Worm (Caenorhabditis elegans) whole organism, L1 larva: ENCODE results near the gene Y62H9A.8.

ENCODE experiments used
- F16B12.6 ChIP-seq: fragments of 150-350 bp; optimal IDR thresholded peaks from 2 replicates; lab custom pipeline; 2014; ENCODE audit warnings: missing biosample characterization, missing genetic modification characterization
- aha-1 ChIP-seq: fragments of 150-350 bp; optimal IDR thresholded peaks from 2 replicates; lab custom pipeline; 2014; ENCODE audit warnings: missing biosample characterization, missing genetic modification characterization
- alr-1 ChIP-seq: fragments of 200-800 bp; sonication (Bioruptor generic); optimal IDR thresholded peaks from 2 replicates; lab custom pipeline; 2018; ENCODE audit warnings: borderline replicate concordance, mild to moderate bottlenecking, missing genetic modification characterization, missing compliant biosample characterization
- blmp-1 ChIP-seq: fragments of 150-350 bp; optimal IDR thresholded peaks from 2 replicates; lab custom pipeline; 2014; ENCODE audit warnings: missing biosample characterization, missing genetic modification characterization
- ceh-8 ChIP-seq: fragments of 200-800 bp; sonication (Bioruptor generic); optimal IDR thresholded peaks from 2 replicates; lab custom pipeline; 2018; ENCODE audit warnings: mild to moderate bottlenecking, missing genetic modification characterization, moderate library complexity, missing compliant biosample characterization
- ceh-88 ChIP-seq: fragments of 200-800 bp; sonication (Bioruptor generic); IDR thresholded peaks from 2 replicates; pipeline ENCODE4 v1.3.6; 2022; ENCODE audit warnings: missing genetic modification characterization, missing compliant biosample characterization
- ceh-90 ChIP-seq: sonication (generic microtip); optimal IDR thresholded peaks from 2 replicates; lab custom pipeline; 2016; ENCODE audit warnings: missing genetic modification characterization, missing compliant biosample characterization
- dsc-1 ChIP-seq: sonication (generic microtip); optimal IDR thresholded peaks from 2 replicates; lab custom pipeline; 2016; ENCODE audit warnings: mild to moderate bottlenecking, missing genetic modification characterization, missing compliant biosample characterization
- efl-3 ChIP-seq: fragments of 200-800 bp; sonication (Bioruptor generic); optimal IDR thresholded peaks from 2 replicates; lab custom pipeline; 2018; ENCODE audit warnings: mild to moderate bottlenecking, missing genetic modification characterization, missing compliant biosample characterization
- elt-3 ChIP-seq, 6 experiments: fragments of 150-350 bp in 1 of 6; sonication (generic microtip); optimal IDR thresholded peaks; 2 replicates each; lab custom pipeline; 2017 to 2018; ENCODE audit warnings: missing biosample characterization in 6 of 6, missing genetic modification characterization in 6 of 6, inconsistent platforms in 1 of 6
- ets-5 ChIP-seq: fragments of 200-800 bp; sonication (Bioruptor generic); IDR thresholded peaks from 2 replicates; pipeline ENCODE4 v1.3.6; 2022; ENCODE audit warnings: missing genetic modification characterization, missing compliant biosample characterization
- fkh-8 ChIP-seq: sonication (generic microtip); optimal IDR thresholded peaks from 2 replicates; lab custom pipeline; 2016; ENCODE audit warnings: mild to moderate bottlenecking, missing genetic modification characterization, missing compliant biosample characterization
- hlh-4 ChIP-seq: sonication (generic microtip); optimal IDR thresholded peaks from 2 replicates; lab custom pipeline; 2016; ENCODE audit warnings: mild to moderate bottlenecking, missing genetic modification characterization, missing compliant biosample characterization
- isw-1 ChIP-seq: fragments of 200-800 bp; sonication (Bioruptor generic); IDR thresholded peaks from 2 replicates; pipeline ENCODE4 v1.3.6; 2022; ENCODE audit warnings: missing genetic modification characterization, missing compliant biosample characterization
- lin-13 ChIP-seq: fragments of 150-350 bp; optimal IDR thresholded peaks from 2 replicates; lab custom pipeline; 2014; ENCODE audit warnings: missing biosample characterization, missing genetic modification reagents, missing genetic modification characterization
- lin-14 ChIP-seq: fragments of 200-800 bp; sonication (Bioruptor generic); optimal IDR thresholded peaks from 2 replicates; lab custom pipeline; 2018; ENCODE audit warnings: mild to moderate bottlenecking, missing genetic modification characterization, moderate library complexity, missing compliant biosample characterization
- lin-15B ChIP-seq: fragments of 150-350 bp; sonication (generic microtip); optimal IDR thresholded peaks from 3 replicates; lab custom pipeline; 2014; ENCODE audit warnings: missing biosample characterization, missing genetic modification characterization
- lsy-2 ChIP-seq, 2 experiments: fragments of 150-350 bp; optimal IDR thresholded peaks; 2 replicates each; lab custom pipeline; 2014; ENCODE audit warnings: missing biosample characterization in 2 of 2, missing genetic modification characterization in 2 of 2
- mab-9 ChIP-seq: fragments of 200-800 bp; sonication (Bioruptor generic); IDR thresholded peaks from 2 replicates; pipeline ENCODE4 v1.3.6; 2022; ENCODE audit warnings: missing genetic modification reagents, missing genetic modification characterization, missing compliant biosample characterization
- mep-1 ChIP-seq: fragments of 150-350 bp; optimal IDR thresholded peaks from 2 replicates; lab custom pipeline; 2014; ENCODE audit warnings: missing biosample characterization, missing genetic modification characterization
- nhr-19 ChIP-seq: fragments of 200-800 bp; sonication (Bioruptor generic); conservative IDR thresholded peaks from 2 replicates; pipeline ENCODE4 v1.3.6; 2022; ENCODE audit warnings: missing genetic modification characterization, missing compliant biosample characterization
- nhr-28 ChIP-seq: fragments of 150-350 bp; optimal IDR thresholded peaks from 2 replicates; lab custom pipeline; 2014; ENCODE audit warnings: missing biosample characterization, missing genetic modification characterization
- nhr-76 ChIP-seq: sonication (generic microtip); optimal IDR thresholded peaks from 2 replicates; lab custom pipeline; 2017; ENCODE audit warnings: missing biosample characterization, missing genetic modification characterization
- nhr-84 ChIP-seq: sonication (generic microtip); optimal IDR thresholded peaks from 2 replicates; lab custom pipeline; 2017; ENCODE audit warnings: missing biosample characterization, missing genetic modification characterization
- nhr-85 ChIP-seq: sonication (generic microtip); peaks from one replicate; lab custom pipeline; 2016; ENCODE audit warnings: missing genetic modification characterization, inconsistent platforms, missing compliant biosample characterization
- pag-3 ChIP-seq: sonication (generic microtip); optimal IDR thresholded peaks from 2 replicates; lab custom pipeline; 2017; ENCODE audit warnings: missing genetic modification characterization, mild to moderate bottlenecking, missing compliant biosample characterization, antibody characterized with exemption, borderline replicate concordance; ENCODE audit not compliant: insufficient read depth
- pax-3 ChIP-seq: fragments of 200-800 bp; sonication (Bioruptor generic); optimal IDR thresholded peaks from 2 replicates; lab custom pipeline; 2018; ENCODE audit warnings: mild to moderate bottlenecking, missing genetic modification characterization, moderate library complexity, missing compliant biosample characterization
- rnt-1 ChIP-seq: sonication (generic microtip); optimal IDR thresholded peaks from 2 replicates; lab custom pipeline; 2016; ENCODE audit warnings: mild to moderate bottlenecking, missing genetic modification characterization, moderate library complexity, missing compliant biosample characterization
- snu-23 ChIP-seq: sonication (generic microtip); optimal IDR thresholded peaks from 2 replicates; lab custom pipeline; 2016; ENCODE audit warnings: missing genetic modification characterization, missing compliant biosample characterization
- sox-4 ChIP-seq: sonication (generic microtip); optimal IDR thresholded peaks from 2 replicates; lab custom pipeline; 2016; ENCODE audit warnings: missing genetic modification characterization, missing compliant biosample characterization
- tbx-2 ChIP-seq: sonication (generic microtip); optimal IDR thresholded peaks from 2 replicates; lab custom pipeline; 2016; ENCODE audit warnings: missing genetic modification characterization, missing compliant biosample characterization
- unc-30 ChIP-seq: sonication (generic microtip); optimal IDR thresholded peaks from 2 replicates; lab custom pipeline; 2017; ENCODE audit warnings: missing biosample characterization, missing genetic modification characterization
- unc-62 ChIP-seq: fragments of 150-350 bp; optimal IDR thresholded peaks from 2 replicates; lab custom pipeline; 2014; ENCODE audit warnings: missing biosample characterization, missing genetic modification reagents, missing genetic modification characterization
- unc-86 ChIP-seq: sonication (generic microtip); optimal IDR thresholded peaks from 2 replicates; lab custom pipeline; 2016; ENCODE audit warnings: missing genetic modification characterization, missing compliant biosample characterization
- unc-98 ChIP-seq: fragments of 200-800 bp; sonication (Bioruptor generic); IDR thresholded peaks from 2 replicates; pipeline ENCODE4 v1.3.6; 2022; ENCODE audit warnings: missing genetic modification characterization, missing compliant biosample characterization
- vab-15 ChIP-seq: sonication (generic microtip); optimal IDR thresholded peaks from 2 replicates; lab custom pipeline; 2017; ENCODE audit warnings: missing genotype, mild to moderate bottlenecking, missing genetic modification characterization, missing compliant biosample characterization
- ztf-11 ChIP-seq, 2 experiments: sonication (generic microtip); optimal IDR thresholded peaks; 2 replicates each; lab custom pipeline; 2016 to 2017; ENCODE audit warnings: missing genetic modification characterization in 2 of 2, missing biosample characterization in 1 of 2, missing compliant biosample characterization in 1 of 2
- ztf-4 ChIP-seq: fragments of 150-350 bp; optimal IDR thresholded peaks from 2 replicates; lab custom pipeline; 2014; ENCODE audit warnings: missing biosample characterization, missing genetic modification characterization

Y62H9A.8 gene

ce11 chrX:11934933-11935332 is 42.7 kb upstream of the Y62H9A.8 start (continued):
- TF ChIP-seq unc-30: no peak
- TF ChIP-seq lin-15B (tag; lab: Kevin White, UChicago): no peak
- no peak for TF ChIP-seq isw-1 (GFP tag; lab: Robert Waterston, UW)
- no peak for TF ChIP-seq blmp-1 (tag; lab: Kevin White, UChicago)
- no peak for TF ChIP-seq ztf-11 (tag; optimal IDR thresholded peaks at IDR 0.05; lab: Kevin White, UChicago)
- no peak for TF ChIP-seq aha-1 (tag; lab: Kevin White, UChicago)
- peak; percentile 41 for TF ChIP-seq fkh-8 (tag; lab: Kevin White, UChicago)
- TF ChIP-seq mep-1: peak; percentile 27
- peak; percentile 43 for TF ChIP-seq tbx-2 (tag; lab: Kevin White, UChicago)
- no peak for TF ChIP-seq alr-1
- TF ChIP-seq ets-5 (GFP tag; lab: Robert Waterston, UW): no peak
- TF ChIP-seq pax-3 (tag; lab: Kevin White, UChicago): no peak
- TF ChIP-seq ceh-88 (GFP tag; lab: Robert Waterston, UW): peak; percentile 49; the same call in 1 of the 2 replicates
- peak; percentile 51 for TF ChIP-seq lin-14 (GFP tag; lab: Kevin White, UChicago)
- peak; percentile 67 for TF ChIP-seq dsc-1 (tag; lab: Kevin White, UChicago)
- TF ChIP-seq nhr-19 (GFP tag; lab: Robert Waterston, UW): peak; percentile 71
- no peak for TF ChIP-seq ztf-4 (tag; lab: Kevin White, UChicago)
- no peak for TF ChIP-seq pag-3 (tag; lab: Kevin White, UChicago)
- peak; percentile 79 for TF ChIP-seq snu-23 (GFP tag; lab: Kevin White, UChicago)
- TF ChIP-seq nhr-84 (tag; lab: Kevin White, UChicago): no peak
- TF ChIP-seq ceh-8 (GFP tag; lab: Kevin White, UChicago): no peak
- no peak for TF ChIP-seq unc-62 (GFP tag; lab: Kevin White, UChicago)
- TF ChIP-seq elt-3 (tag; optimal IDR thresholded peaks at IDR 0.05; lab: Kevin White, UChicago): peak in 1 of 6 experiments; percentile 23
- no peak for TF ChIP-seq lin-13 (GFP tag; lab: Kevin White, UChicago)
- no peak for TF ChIP-seq mab-9 (GFP tag; lab: Robert Waterston, UW)
- no peak for TF ChIP-seq sox-4 (tag; lab: Kevin White, UChicago)
- no peak for TF ChIP-seq nhr-85 (tag; lab: Kevin White, UChicago)
- no peak for TF ChIP-seq nhr-76
- peak; percentile 36 for TF ChIP-seq unc-86
- no peak for TF ChIP-seq hlh-4
- no peak for TF ChIP-seq vab-15 (tag; lab: Kevin White, UChicago)

- TF ChIP-seq lin-13 (GFP tag; lab: Kevin White, UChicago) (no peak), F16B12.6 (no peak)
These were observed 41.3 kb upstream of the Y62H9A.8 start for ce11 chrX:11933547-11933946.

ce11 chrX:11931559-11931958 is 39.3 kb upstream of the Y62H9A.8 start, which contains the start of gene dot-1.4:
Gene dot-1.4 (minus strand): TSS chrX:11931659.
- TF ChIP-seq unc-62 (GFP tag; lab: Kevin White, UChicago) (no peak), ceh-90 (tag; lab: Kevin White, UChicago) (no peak), efl-3 (GFP tag; lab: Kevin White, UChicago) (no peak), aha-1 (tag; lab: Kevin White, UChicago) (no peak), unc-30 (no peak), unc-98 (GFP tag; lab: Robert Waterston, UW) (no peak)
- TF ChIP-seq, all 84 proteins: peak for 0

- TF ChIP-seq hlh-4 (no peak), nhr-28 (tag; lab: Kevin White, UChicago) (no peak), lsy-2 (tag; optimal IDR thresholded peaks at IDR 0.05; lab: Kevin White, UChicago) (no peak), tbx-2 (tag; lab: Kevin White, UChicago) (no peak), rnt-1 (tag; lab: Kevin White, UChicago) (no peak)
- TF ChIP-seq, all 84 proteins: peak for 0
These were observed 35.4 kb upstream of the Y62H9A.8 start, which contains the start of gene F55G7.4 for ce11 chrX:11927585-11927984. Gene F55G7.4 (plus strand): TSS chrX:11927885.
